Worm (Caenorhabditis elegans): ENCODE measurements around the gene lipl-1.

DNA sequence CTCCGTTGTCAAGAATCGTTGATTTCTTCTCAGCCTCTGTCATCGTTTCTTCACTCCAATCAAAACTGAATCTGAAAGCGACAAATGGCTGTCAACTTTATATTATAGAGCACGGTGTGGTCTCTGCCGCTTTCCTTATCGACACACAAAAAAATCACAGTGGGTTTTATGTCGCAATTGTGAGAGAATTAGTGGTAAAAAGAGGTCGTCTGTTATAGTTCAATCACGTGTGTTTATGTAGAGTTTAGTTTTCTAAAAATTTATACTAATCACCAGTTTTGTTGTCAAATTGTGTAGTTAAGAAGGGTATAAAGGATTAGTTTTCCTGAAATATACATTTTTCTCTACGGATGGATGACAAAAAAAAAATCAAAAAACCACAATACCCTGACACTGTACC lies 15.2 kb downstream of the lipl-1 start, which contains the start of gene T16G1.7:
- TF ChIP-seq cog-1 (tag; optimal IDR thresholded peaks at IDR 0.05) (no peak), T22C8.4 (GFP tag; IDR thresholded peaks at IDR 0.05) (no peak), klf-2 (GFP tag; conservative IDR thresholded peaks at IDR 0.05) (no peak), ref-1 (GFP tag; conservative IDR thresholded peaks at IDR 0.05) (no peak), flt-1 (GFP tag; IDR thresholded peaks at IDR 0.05) (no peak), tab-1 (GFP tag; IDR thresholded peaks at IDR 0.05) (no peak), ztf-29 (GFP tag; IDR thresholded peaks at IDR 0.05) (no peak), med-1 (GFP tag; optimal IDR thresholded peaks at IDR 0.05; ENCODE audit: insufficient read depth) (no peak), ztf-23 (GFP tag; IDR thresholded peaks at IDR 0.05) (no peak)
